Fruit fly (Drosophila melanogaster) Kc167 (cell line): ENCODE data around the gene Ziz.

Source experiments
- Myc ChIP-seq: fragments of >200 bp; optimal IDR thresholded peaks from 2 replicates; lab custom pipeline; 2017; ENCODE audit warnings: missing external identifiers
- Sin3A ChIP-seq: fragments of >200 bp; optimal IDR thresholded peaks from 2 replicates; lab custom pipeline; 2018; ENCODE audit warnings: missing external identifiers
- h ChIP-seq: fragments of >200 bp; optimal IDR thresholded peaks from 3 replicates; lab custom pipeline; 2018; ENCODE audit warnings: missing external identifiers
- psq ChIP-seq: fragments of >200 bp; optimal IDR thresholded peaks from 2 replicates; lab custom pipeline; 2017; ENCODE audit warnings: missing external identifiers

DNA sequence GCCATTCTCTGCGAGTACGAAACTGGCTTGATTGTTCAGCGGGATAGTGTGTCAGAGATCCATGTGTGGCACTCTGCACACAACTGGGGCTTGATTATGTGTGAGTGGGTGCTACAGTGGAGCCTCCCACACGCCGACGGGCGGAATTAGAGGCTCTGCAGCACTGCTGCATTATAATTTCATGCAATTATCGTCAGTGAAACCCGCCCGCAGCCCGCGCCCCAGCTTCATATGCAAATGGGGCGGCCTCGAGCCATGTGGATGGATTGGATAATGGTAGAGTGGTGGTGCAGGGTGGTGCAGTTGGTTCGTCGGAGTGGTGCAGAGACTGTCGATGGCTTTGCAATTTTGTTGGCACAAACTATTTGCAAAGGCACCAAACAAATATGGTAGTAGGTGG, 5.6 kb upstream of the Ziz start:
- TF ChIP-seq h (lab: Kevin White, UChicago) (no peak), Sin3A (lab: Kevin White, UChicago) (no peak), psq (lab: Kevin White, UChicago) (no peak), Myc (lab: Kevin White, UChicago) (no peak)
